Fruit fly (Drosophila melanogaster) whole organism, adult: ENCODE measurements around the gene CG15725.

ENCODE experiments used
- CG11617 ChIP-seq: fragments of 200-800 bp; sonication (Bioruptor generic); optimal IDR thresholded peaks from 2 replicates; lab custom pipeline; 2017; ENCODE audit warnings: mild to moderate bottlenecking, missing biosample characterization, missing genetic modification reagents, missing genetic modification characterization
- CG12768 ChIP-seq: fragments of 200-800 bp; sonication (Bioruptor generic); optimal IDR thresholded peaks from 2 replicates; lab custom pipeline; 2017; ENCODE audit warnings: missing biosample characterization, missing genetic modification characterization, mild to moderate bottlenecking, moderate library complexity, missing genetic modification reagents
- CG14711 ChIP-seq: fragments of 200-800 bp; sonication (Bioruptor generic); optimal IDR thresholded peaks from 2 replicates; lab custom pipeline; 2018; ENCODE audit warnings: missing biosample characterization, mild to moderate bottlenecking, missing genetic modification characterization, moderate library complexity
- CG1620 ChIP-seq: fragments of 200-800 bp; sonication (Bioruptor generic); optimal IDR thresholded peaks from 2 replicates; lab custom pipeline; 2016; ENCODE audit warnings: missing biosample characterization, missing genetic modification characterization
- CG33017 ChIP-seq: fragments of 200-800 bp; sonication (Bioruptor generic); optimal IDR thresholded peaks from 2 replicates; lab custom pipeline; 2018; ENCODE audit warnings: missing biosample characterization, mild to moderate bottlenecking, missing genetic modification characterization, moderate library complexity
- CG5204 ChIP-seq: fragments of 200-800 bp; sonication (Bioruptor generic); optimal IDR thresholded peaks from 2 replicates; lab custom pipeline; 2016; ENCODE audit warnings: missing biosample characterization, missing genetic modification characterization
- CG7045 ChIP-seq: fragments of 200-800 bp; sonication (Bioruptor generic); optimal IDR thresholded peaks from 2 replicates; lab custom pipeline; 2017; ENCODE audit warnings: missing biosample characterization, mild to moderate bottlenecking, missing genetic modification characterization
- CG7101 ChIP-seq: fragments of 200-800 bp; sonication (Bioruptor generic); optimal IDR thresholded peaks from 2 replicates; lab custom pipeline; 2018; ENCODE audit warnings: missing biosample characterization, mild to moderate bottlenecking, missing genetic modification characterization, moderate library complexity
- Clk ChIP-seq: fragments of 200-800 bp; sonication (Bioruptor generic); optimal IDR thresholded peaks from 2 replicates; lab custom pipeline; 2017; ENCODE audit warnings: missing biosample characterization, missing genetic modification characterization
- Crg-1 ChIP-seq: fragments of 200-800 bp; sonication (Bioruptor generic); optimal IDR thresholded peaks from 2 replicates; lab custom pipeline; 2016; ENCODE audit warnings: missing biosample characterization, missing genetic modification characterization
- Hr96 ChIP-seq: fragments of 200-800 bp; sonication (Bioruptor generic); optimal IDR thresholded peaks from 2 replicates; lab custom pipeline; 2016; ENCODE audit warnings: missing biosample characterization, missing genetic modification characterization
- Mnt ChIP-seq: fragments of 200-800 bp; sonication (Bioruptor generic); optimal IDR thresholded peaks from 2 replicates; lab custom pipeline; 2016; ENCODE audit warnings: missing biosample characterization, mild to moderate bottlenecking, missing genetic modification characterization
- bab1 ChIP-seq: fragments of 200-800 bp; sonication (Bioruptor generic); optimal IDR thresholded peaks from 3 replicates; lab custom pipeline; 2019; ENCODE audit warnings: missing biosample characterization, mild to moderate bottlenecking, missing genetic modification characterization, moderate library complexity
- cic ChIP-seq: fragments of 200-800 bp; sonication (Bioruptor generic); optimal IDR thresholded peaks from 2 replicates; lab custom pipeline; 2017; ENCODE audit warnings: missing biosample characterization, mild to moderate bottlenecking, missing genetic modification characterization, moderate library complexity
- cnc ChIP-seq, 2 experiments: fragments of >200 bp; optimal IDR thresholded peaks; 2 replicates each; lab custom pipeline; 2017
- kay ChIP-seq: fragments of 200-800 bp; sonication (Bioruptor generic); peaks from one replicate; lab custom pipeline; 2016; ENCODE audit warnings: missing biosample characterization, missing genetic modification characterization, borderline replicate concordance
- ovo ChIP-seq: fragments of 200-800 bp; sonication (Bioruptor generic); optimal IDR thresholded peaks from 2 replicates; lab custom pipeline; 2016; ENCODE audit warnings: missing biosample characterization, missing genetic modification characterization
- pad ChIP-seq: fragments of 200-800 bp; sonication (Bioruptor generic); optimal IDR thresholded peaks from 3 replicates; lab custom pipeline; 2017; ENCODE audit warnings: missing biosample characterization, missing genetic modification characterization, mild to moderate bottlenecking, moderate library complexity, missing genetic modification reagents
- tj ChIP-seq: fragments of 200-800 bp; sonication (Bioruptor generic); optimal IDR thresholded peaks from 3 replicates; lab custom pipeline; 2017; ENCODE audit warnings: missing biosample characterization, mild to moderate bottlenecking, missing genetic modification characterization, moderate library complexity
- toe ChIP-seq: fragments of 200-800 bp; sonication (Bioruptor generic); optimal IDR thresholded peaks from 2 replicates; lab custom pipeline; 2016; ENCODE audit warnings: missing biosample characterization, missing genetic modification characterization

Gene CG15725

DNA sequence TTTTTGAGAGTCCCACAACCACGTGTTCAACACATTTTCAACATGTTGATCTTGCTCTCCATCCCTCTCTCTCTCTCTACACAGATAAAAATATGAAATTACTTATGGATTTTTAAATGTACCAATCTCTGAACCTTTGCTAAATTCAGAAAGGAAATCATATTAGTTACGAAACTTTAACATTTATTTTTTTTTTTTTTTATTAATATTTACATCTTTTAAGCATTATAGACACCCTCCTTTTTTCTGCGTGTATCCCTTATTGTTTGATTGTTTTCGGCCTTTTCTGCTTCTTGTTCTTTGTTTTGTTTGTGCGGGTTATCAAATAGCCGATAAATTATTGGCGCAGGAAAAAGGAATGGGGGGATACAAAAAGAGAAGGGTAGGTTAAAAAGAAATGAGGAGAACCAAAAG is 39.2 kb upstream of the CG15725 start:
- peak; percentile 84 for TF ChIP-seq CG11617
- TF ChIP-seq ovo = no peak
- TF ChIP-seq pad (GFP tag; lab: Kevin White, UChicago) = peak; percentile 81
- peak; percentile 95 for TF ChIP-seq CG7101 (tag; lab: Kevin White, UChicago)
- TF ChIP-seq CG33017 (tag; lab: Kevin White, UChicago) = peak; percentile 87
- peak; percentile 53 for TF ChIP-seq Hr96 (GFP tag; lab: Kevin White, UChicago)
- TF ChIP-seq cnc (optimal IDR thresholded peaks at IDR 0.05; lab: Kevin White, UChicago) = no peak
- peak; percentile 79 for TF ChIP-seq Mnt (GFP tag; lab: Kevin White, UChicago)
- TF ChIP-seq CG7045 (GFP tag; lab: Kevin White, UChicago) = peak; percentile 68
- peak; percentile 70 for TF ChIP-seq Crg-1 (GFP tag; lab: Kevin White, UChicago)
- TF ChIP-seq kay (GFP tag; lab: Kevin White, UChicago) = peak; percentile 64
- peak; percentile 91 for TF ChIP-seq bab1 (GFP tag; lab: Kevin White, UChicago)
- no peak for TF ChIP-seq toe (GFP tag; lab: Kevin White, UChicago)
- peak; percentile 93 for TF ChIP-seq CG14711 (tag; lab: Kevin White, UChicago)
- no peak for TF ChIP-seq Clk
- TF ChIP-seq CG12768 (GFP tag; lab: Kevin White, UChicago) = peak; percentile 65
- TF ChIP-seq cic (GFP tag; lab: Kevin White, UChicago) = peak; percentile 20
- TF ChIP-seq tj (GFP tag; lab: Kevin White, UChicago) = no peak
- peak; percentile 33 for TF ChIP-seq CG5204
- TF ChIP-seq CG1620 (GFP tag; lab: Kevin White, UChicago) = peak; percentile 63

DNA sequence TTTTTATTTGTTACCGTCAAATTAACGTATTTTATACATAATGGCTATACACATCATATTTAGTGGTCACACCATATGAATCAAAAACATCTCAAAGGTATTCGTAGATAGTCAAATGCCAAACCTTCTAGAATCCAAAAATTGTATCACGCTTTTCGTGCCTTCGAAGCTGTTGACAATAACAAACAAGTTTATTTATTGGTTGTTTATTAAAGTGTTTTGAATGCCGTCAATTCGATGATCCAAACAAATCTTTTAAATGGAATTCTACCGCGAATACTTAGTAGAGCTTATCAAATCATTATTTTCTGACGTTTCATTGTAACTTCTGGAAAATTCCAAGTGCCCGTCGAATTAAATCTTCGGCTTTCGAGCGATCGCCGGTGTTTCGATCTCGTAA is 38.6 kb upstream of the CG15725 start:
- TF ChIP-seq tj (GFP tag; lab: Kevin White, UChicago) (no peak), bab1 (GFP tag; lab: Kevin White, UChicago) (no peak), CG5204 (no peak)

DNA sequence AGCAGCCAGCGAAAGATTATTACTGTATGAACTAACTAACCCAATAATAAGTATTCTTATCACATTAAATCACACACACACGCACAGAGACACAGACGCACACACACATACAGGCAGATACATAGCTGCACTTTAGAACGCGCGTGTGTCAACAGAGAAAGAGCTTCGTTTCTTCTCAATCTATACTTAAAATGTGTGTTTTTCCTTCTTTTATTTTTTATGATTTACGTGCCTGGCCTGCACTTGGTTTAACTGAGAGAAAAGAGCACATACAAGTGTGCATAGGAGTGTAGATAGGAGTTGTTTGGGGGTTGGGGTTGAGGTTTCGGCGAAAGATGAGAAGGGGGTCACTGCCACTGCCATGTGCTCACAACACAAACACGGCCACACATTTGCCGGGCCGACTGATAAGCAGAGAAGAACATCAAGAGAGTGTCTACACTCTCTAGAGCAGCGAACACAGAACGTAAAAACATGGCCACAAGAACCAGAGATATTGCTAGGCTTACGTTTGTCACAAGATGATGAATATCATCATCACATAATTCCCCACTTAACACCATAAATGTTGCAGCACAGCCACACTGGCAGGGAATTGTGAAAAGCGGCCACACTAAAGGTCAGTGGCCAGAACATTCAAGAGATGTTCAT is 37.9 kb upstream of the CG15725 start:
- TF ChIP-seq CG12768 (GFP tag; lab: Kevin White, UChicago) = peak; percentile 27
- peak; percentile 9 for TF ChIP-seq CG11617
- peak; percentile 2 for TF ChIP-seq CG33017 (tag; lab: Kevin White, UChicago)
- peak; percentile 46 for TF ChIP-seq ovo
- TF ChIP-seq bab1 (GFP tag; lab: Kevin White, UChicago) = peak; percentile 3
- TF ChIP-seq kay (GFP tag; lab: Kevin White, UChicago) = peak; percentile 87
- peak; percentile 75 for TF ChIP-seq cic (GFP tag; lab: Kevin White, UChicago)
- no peak for TF ChIP-seq toe (GFP tag; lab: Kevin White, UChicago)
- no peak for TF ChIP-seq CG5204
- TF ChIP-seq pad (GFP tag; lab: Kevin White, UChicago) = peak; percentile 9
- peak; percentile 94 for TF ChIP-seq Mnt (GFP tag; lab: Kevin White, UChicago)
- TF ChIP-seq CG7045 (GFP tag; lab: Kevin White, UChicago) = no peak
- peak; percentile 26 for TF ChIP-seq CG7101 (tag; lab: Kevin White, UChicago)
- TF ChIP-seq Clk = peak; percentile 12

- TF ChIP-seq cic (GFP tag; lab: Kevin White, UChicago) (peak; percentile 19), kay (GFP tag; lab: Kevin White, UChicago) (no peak)
These were observed 36.9 kb upstream of the CG15725 start for dm6 chrX:12668723-12669122.

DNA sequence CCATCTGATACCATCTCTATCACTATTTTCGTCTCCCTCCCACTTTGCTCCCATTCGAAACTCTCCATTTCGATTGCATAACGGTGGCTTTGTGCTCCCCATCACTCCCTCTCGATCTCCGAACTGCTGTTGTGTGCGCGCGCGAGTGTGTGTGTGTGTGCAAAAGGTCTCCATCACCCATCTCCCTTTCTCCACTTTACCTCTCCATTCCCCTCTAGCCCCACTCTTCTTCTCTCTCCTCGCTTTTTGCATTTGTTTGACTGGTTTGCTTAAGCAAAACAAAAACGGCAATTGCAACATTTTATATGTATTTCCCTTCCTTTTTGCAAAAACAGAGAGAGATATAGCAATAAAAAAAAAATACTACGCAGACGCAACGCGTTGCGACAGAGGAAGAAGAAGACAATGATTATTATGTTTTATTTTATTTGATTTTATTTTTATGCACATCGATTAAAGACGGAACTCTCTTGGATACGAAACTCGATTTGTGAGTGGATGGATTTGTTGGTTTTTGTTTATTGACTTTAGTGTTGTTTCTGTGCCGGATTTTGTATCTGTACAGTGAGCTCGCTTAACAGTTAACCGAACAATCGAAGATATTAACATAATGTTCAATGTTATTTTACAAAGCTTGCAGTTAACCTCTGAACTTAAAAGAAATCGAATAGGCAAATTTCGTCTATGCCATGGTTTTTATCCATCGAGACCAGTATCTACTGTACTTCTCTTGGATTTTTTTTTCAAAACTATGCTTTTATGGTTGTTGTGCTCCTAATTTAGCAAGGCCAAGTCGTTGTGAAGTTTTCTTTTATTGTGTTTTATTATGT is 35.8 kb upstream of the CG15725 start:
- TF ChIP-seq CG7101 (tag; lab: Kevin White, UChicago) (peak; percentile 59), bab1 (GFP tag; lab: Kevin White, UChicago) (peak; percentile 79), pad (GFP tag; lab: Kevin White, UChicago) (peak; percentile 87), ovo (peak; percentile 27), CG14711 (tag; lab: Kevin White, UChicago) (peak; percentile 45), Clk (no peak)

- no peak for TF ChIP-seq Mnt (GFP tag; lab: Kevin White, UChicago)
- TF ChIP-seq toe (GFP tag; lab: Kevin White, UChicago) = no peak
- TF ChIP-seq pad (GFP tag; lab: Kevin White, UChicago) = no peak
- TF ChIP-seq bab1 (GFP tag; lab: Kevin White, UChicago) = no peak
- no peak for TF ChIP-seq CG14711 (tag; lab: Kevin White, UChicago)
These were observed 34.9 kb upstream of the CG15725 start for dm6 chrX:12670530-12671285.
